Fruit fly (Drosophila melanogaster): Measurements from ENCODE around the gene Mo25.

Mo25 gene

dm6 chr3L:16615132-16615709, at the start of gene Mo25:
Gene Mo25 (minus strand): TSS chr3L:16615472.
- TF ChIP-seq CTCF (optimal IDR thresholded peaks at IDR 0.05) (no peak), CG8478 (optimal IDR thresholded peaks at IDR 0.05) (no peak)

- no peak for TF ChIP-seq CG8478 (optimal IDR thresholded peaks at IDR 0.05)
- TF ChIP-seq CTCF (optimal IDR thresholded peaks at IDR 0.05) = no peak
Measured at dm6 chr3L:16664146-16664722, 49.0 kb upstream of the Mo25 start.

- TF ChIP-seq CTCF (optimal IDR thresholded peaks at IDR 0.05) (peak in 1 of 2 experiments; percentile 50), CG8478 (optimal IDR thresholded peaks at IDR 0.05) (no peak)
Measured at dm6 chr3L:16661167-16662109, 46.2 kb upstream of the Mo25 start, which contains the start of gene Baldspot. Gene Baldspot (minus strand): TSS chr3L:16661615.

- no peak for TF ChIP-seq CTCF (optimal IDR thresholded peaks at IDR 0.05)
- TF ChIP-seq CG8478 (optimal IDR thresholded peaks at IDR 0.05) = no peak
Measured at dm6 chr3L:16659959-16660870, 44.9 kb upstream of the Mo25 start.

- TF ChIP-seq CTCF (optimal IDR thresholded peaks at IDR 0.05) = no peak
- no peak for TF ChIP-seq CG8478 (optimal IDR thresholded peaks at IDR 0.05)
Measured at dm6 chr3L:16659099-16659498, 43.8 kb upstream of the Mo25 start.

dm6 chr3L:16657014-16657413, 41.7 kb upstream of the Mo25 start:
- TF ChIP-seq CTCF (optimal IDR thresholded peaks at IDR 0.05) (no peak), CG8478 (optimal IDR thresholded peaks at IDR 0.05) (no peak)

- no peak for TF ChIP-seq CG8478 (optimal IDR thresholded peaks at IDR 0.05)
- no peak for TF ChIP-seq CTCF (optimal IDR thresholded peaks at IDR 0.05)
Measured at dm6 chr3L:16653679-16654078, 38.4 kb upstream of the Mo25 start.

dm6 chr3L:16652531-16652930, 37.3 kb upstream of the Mo25 start:
- TF ChIP-seq CTCF (optimal IDR thresholded peaks at IDR 0.05) (no peak), CG8478 (optimal IDR thresholded peaks at IDR 0.05) (no peak)

- TF ChIP-seq CTCF (optimal IDR thresholded peaks at IDR 0.05) (no peak), CG8478 (optimal IDR thresholded peaks at IDR 0.05) (no peak)
Measured at dm6 chr3L:16651127-16651526, 35.9 kb upstream of the Mo25 start.

dm6 chr3L:16650078-16650477, 34.8 kb upstream of the Mo25 start:
- no peak for TF ChIP-seq CTCF (optimal IDR thresholded peaks at IDR 0.05)
- no peak for TF ChIP-seq CG8478 (optimal IDR thresholded peaks at IDR 0.05)

dm6 chr3L:16647578-16648113, 32.4 kb upstream of the Mo25 start, which contains the start of gene Abl:
Gene Abl (minus strand): TSS chr3L:16647882.
- no peak for TF ChIP-seq CG8478 (optimal IDR thresholded peaks at IDR 0.05)
- peak; percentile 76 to 78 for TF ChIP-seq CTCF (optimal IDR thresholded peaks at IDR 0.05)

- TF ChIP-seq CTCF (optimal IDR thresholded peaks at IDR 0.05) (no peak), CG8478 (optimal IDR thresholded peaks at IDR 0.05) (no peak)
Measured at dm6 chr3L:16646865-16647459, 31.7 kb upstream of the Mo25 start.

dm6 chr3L:16645323-16645982, 30.2 kb upstream of the Mo25 start:
- no peak for TF ChIP-seq CTCF (optimal IDR thresholded peaks at IDR 0.05)
- no peak for TF ChIP-seq CG8478 (optimal IDR thresholded peaks at IDR 0.05)
